Worm (Caenorhabditis elegans) whole organism, L3 larva: ENCODE measurements around the gene H41C03.3.

Experiments
- R02D3.7 ChIP-seq: fragments of 150-350 bp; optimal IDR thresholded peaks from 2 replicates; lab custom pipeline; 2014; ENCODE audit warnings: missing biosample characterization, missing genetic modification characterization
- ZK546.5 ChIP-seq: sonication (generic microtip); optimal IDR thresholded peaks from 2 replicates; lab custom pipeline; 2017; ENCODE audit warnings: missing biosample characterization, missing genetic modification characterization
- aly-2 ChIP-seq: fragments of 150-350 bp; optimal IDR thresholded peaks from 2 replicates; lab custom pipeline; 2014; ENCODE audit warnings: missing biosample characterization, missing genetic modification characterization
- ama-1 ChIP-seq: fragments of 150-350 bp; optimal IDR thresholded peaks from 2 replicates; lab custom pipeline; 2018
- ceh-28 ChIP-seq: fragments of 150-350 bp; optimal IDR thresholded peaks from 2 replicates; lab custom pipeline; 2014; ENCODE audit warnings: missing biosample characterization, missing genetic modification reagents, missing genetic modification characterization
- ceh-82 ChIP-seq: fragments of 150-350 bp; optimal IDR thresholded peaks from 2 replicates; lab custom pipeline; 2014; ENCODE audit warnings: missing biosample characterization, missing genetic modification characterization
- ceh-9 ChIP-seq: sonication (generic microtip); optimal IDR thresholded peaks from 2 replicates; lab custom pipeline; 2018; ENCODE audit warnings: missing biosample characterization, missing genetic modification characterization
- egl-27 ChIP-seq: sonication (generic microtip); optimal IDR thresholded peaks from 4 replicates; lab custom pipeline; 2017; ENCODE audit warnings: missing biosample characterization, missing genetic modification reagents, missing genetic modification characterization
- egl-5 ChIP-seq: fragments of 150-350 bp; optimal IDR thresholded peaks from 2 replicates; lab custom pipeline; 2017; ENCODE audit warnings: missing biosample characterization, missing genetic modification reagents, missing genetic modification characterization, inconsistent platforms
- elt-1 ChIP-seq: fragments of 150-350 bp; optimal IDR thresholded peaks from 2 replicates; lab custom pipeline; 2014; ENCODE audit warnings: missing biosample characterization, missing genetic modification characterization
- elt-2 ChIP-seq: sonication (generic microtip); optimal IDR thresholded peaks from 2 replicates; lab custom pipeline; 2016; ENCODE audit warnings: missing genetic modification reagents, mild to moderate bottlenecking, missing genetic modification characterization, missing compliant biosample characterization
- elt-3 ChIP-seq, 3 experiments: fragments of 150-350 bp in 1 of 3; sonication (generic microtip) in 2 of 3; optimal IDR thresholded peaks; 2 replicates in 2 of 3; 4 replicates in 1 of 3; lab custom pipeline; 2014 to 2017; ENCODE audit warnings: missing biosample characterization in 3 of 3, missing genetic modification characterization in 3 of 3
- eor-1 ChIP-seq, 2 experiments: fragments of 150-350 bp; optimal IDR thresholded peaks; 2 replicates each; lab custom pipeline; 2014 to 2018; ENCODE audit warnings: missing biosample characterization in 2 of 2, missing genetic modification characterization in 2 of 2
- fkh-2 ChIP-seq: fragments of 150-350 bp; optimal IDR thresholded peaks from 2 replicates; lab custom pipeline; 2014; ENCODE audit warnings: missing biosample characterization, missing genetic modification reagents, missing genetic modification characterization
- fos-1 ChIP-seq: fragments of 150-350 bp; optimal IDR thresholded peaks from 2 replicates; lab custom pipeline; 2014; ENCODE audit warnings: missing biosample characterization, missing genetic modification characterization
- hmg-11 ChIP-seq: sonication (generic microtip); optimal IDR thresholded peaks from 2 replicates; lab custom pipeline; 2016; ENCODE audit warnings: missing genetic modification characterization, missing compliant biosample characterization
- lin-15B ChIP-seq: fragments of 150-350 bp; optimal IDR thresholded peaks from 2 replicates; lab custom pipeline; 2014; ENCODE audit warnings: missing biosample characterization, missing genetic modification characterization
- lin-39 ChIP-seq: fragments of 150-350 bp; optimal IDR thresholded peaks from 2 replicates; lab custom pipeline; 2018; ENCODE audit warnings: missing biosample characterization, missing genetic modification reagents, missing genetic modification characterization
- lsy-12 ChIP-seq: sonication (generic microtip); optimal IDR thresholded peaks from 2 replicates; lab custom pipeline; 2016; ENCODE audit warnings: mild to moderate bottlenecking, missing genetic modification characterization, missing compliant biosample characterization
- mml-1 ChIP-seq: fragments of 150-350 bp; sonication (generic microtip); optimal IDR thresholded peaks from 3 replicates; lab custom pipeline; 2014; ENCODE audit warnings: missing biosample characterization, missing genetic modification characterization
- nfya-1 ChIP-seq: sonication (generic microtip); optimal IDR thresholded peaks from 2 replicates; lab custom pipeline; 2017; ENCODE audit warnings: missing genetic modification characterization, mild to moderate bottlenecking, missing compliant biosample characterization, antibody characterized with exemption, moderate library complexity; ENCODE audit not compliant: insufficient read depth
- nhr-11 ChIP-seq: fragments of 150-350 bp; optimal IDR thresholded peaks from 2 replicates; lab custom pipeline; 2014; ENCODE audit warnings: missing biosample characterization, missing genetic modification characterization
- nhr-12 ChIP-seq: fragments of 150-350 bp; optimal IDR thresholded peaks from 2 replicates; lab custom pipeline; 2014; ENCODE audit warnings: missing biosample characterization, missing genetic modification characterization
- nhr-23 ChIP-seq: fragments of 150-350 bp; optimal IDR thresholded peaks from 2 replicates; lab custom pipeline; 2014; ENCODE audit warnings: missing biosample characterization, missing genetic modification reagents, missing genetic modification characterization
- nhr-237 ChIP-seq: fragments of 150-350 bp; optimal IDR thresholded peaks from 2 replicates; lab custom pipeline; 2014; ENCODE audit warnings: missing biosample characterization, missing genetic modification characterization
- nhr-25 ChIP-seq: sonication (generic microtip); optimal IDR thresholded peaks from 2 replicates; lab custom pipeline; 2017; ENCODE audit warnings: missing biosample characterization, missing genetic modification characterization
- nhr-67 ChIP-seq: fragments of 150-350 bp; optimal IDR thresholded peaks from 2 replicates; lab custom pipeline; 2014; ENCODE audit warnings: missing biosample characterization, missing genetic modification characterization
- nhr-76 ChIP-seq: fragments of 150-350 bp; sonication (generic microtip); optimal IDR thresholded peaks from 5 replicates; lab custom pipeline; 2014; ENCODE audit warnings: missing biosample characterization, missing genetic modification characterization
- nhr-77 ChIP-seq: fragments of 150-350 bp; optimal IDR thresholded peaks from 2 replicates; lab custom pipeline; 2014; ENCODE audit warnings: missing biosample characterization, missing genetic modification characterization
- pha-4 ChIP-seq: fragments of 150-350 bp; optimal IDR thresholded peaks from 2 replicates; lab custom pipeline; 2014; ENCODE audit warnings: missing biosample characterization, missing genetic modification reagents, missing genetic modification characterization
- pqm-1 ChIP-seq: fragments of 150-350 bp; optimal IDR thresholded peaks from 2 replicates; lab custom pipeline; 2017; ENCODE audit warnings: missing biosample characterization, missing genetic modification characterization, inconsistent platforms
- sea-2 ChIP-seq: fragments of 150-350 bp; sonication (generic microtip); optimal IDR thresholded peaks from 4 replicates; lab custom pipeline; 2014; ENCODE audit warnings: missing biosample characterization, missing genetic modification reagents, missing genetic modification characterization
- skn-1 ChIP-seq: fragments of 150-350 bp; optimal IDR thresholded peaks from 2 replicates; lab custom pipeline; 2014; ENCODE audit warnings: missing biosample characterization, missing genetic modification characterization
- snpc-4 ChIP-seq: fragments of 150-350 bp; optimal IDR thresholded peaks from 2 replicates; lab custom pipeline; 2014; ENCODE audit warnings: missing biosample characterization, missing genetic modification characterization
- tbx-2 ChIP-seq: sonication (generic microtip); optimal IDR thresholded peaks from 2 replicates; lab custom pipeline; 2016; ENCODE audit warnings: mild to moderate bottlenecking, missing genetic modification characterization, missing compliant biosample characterization
- unc-39 ChIP-seq: sonication (generic microtip); optimal IDR thresholded peaks from 4 replicates; lab custom pipeline; 2017; ENCODE audit warnings: missing biosample characterization, missing genetic modification characterization
- unc-62 ChIP-seq: fragments of 150-350 bp; sonication (generic microtip); optimal IDR thresholded peaks from 4 replicates; lab custom pipeline; 2014; ENCODE audit warnings: missing biosample characterization, missing genetic modification reagents, missing genetic modification characterization
- zag-1 ChIP-seq: fragments of 150-350 bp; optimal IDR thresholded peaks from 2 replicates; lab custom pipeline; 2014; ENCODE audit warnings: missing biosample characterization, missing genetic modification characterization
- ztf-11 ChIP-seq: fragments of 150-350 bp; optimal IDR thresholded peaks from 2 replicates; lab custom pipeline; 2014; ENCODE audit warnings: missing biosample characterization, missing genetic modification characterization

The H41C03.3 gene

ce11 chrII:5873564-5874070 is 28.0 kb downstream of the H41C03.3 start, which contains the start of gene tex-2:
TSS of gene tex-2 (minus strand) at chrII:5873614.
- TF ChIP-seq egl-5 (tag; lab: Kevin White, UChicago) (no peak), ZK546.5 (tag; lab: Kevin White, UChicago) (no peak), nhr-237 (tag; lab: Kevin White, UChicago) (no peak), nhr-11 (tag; lab: Kevin White, UChicago) (no peak), snpc-4 (tag; lab: Kevin White, UChicago) (no peak), nfya-1 (peak; percentile 28), lsy-12 (no peak), skn-1 (tag; lab: Kevin White, UChicago) (no peak), ceh-9 (tag; lab: Kevin White, UChicago) (no peak), lin-15B (tag; lab: Kevin White, UChicago) (peak; percentile 47), eor-1 (tag; optimal IDR thresholded peaks at IDR 0.05; lab: Kevin White, UChicago) (no peak), ceh-82 (tag; lab: Kevin White, UChicago) (no peak), aly-2 (tag; lab: Kevin White, UChicago) (no peak), egl-27 (tag; lab: Kevin White, UChicago) (no peak), nhr-25 (tag; lab: Kevin White, UChicago) (no peak), pqm-1 (peak; percentile 34), elt-2 (tag; lab: Kevin White, UChicago) (peak; percentile 93), zag-1 (no peak), nhr-12 (tag; lab: Kevin White, UChicago) (no peak), lin-39 (tag; lab: Kevin White, UChicago) (peak; percentile 46), nhr-23 (tag; lab: Kevin White, UChicago) (no peak), elt-1 (tag; lab: Kevin White, UChicago) (no peak), unc-39 (no peak), nhr-76 (tag; lab: Kevin White, UChicago) (no peak), hmg-11 (no peak), mml-1 (tag; lab: Kevin White, UChicago) (no peak), ama-1 (lab: Kevin White, UChicago) (peak; percentile 40), elt-3 (tag; optimal IDR thresholded peaks at IDR 0.05; lab: Kevin White, UChicago) (no peak), fkh-2 (tag; lab: Kevin White, UChicago) (no peak), pha-4 (peak; percentile 35), unc-62 (GFP tag; lab: Kevin White, UChicago) (no peak), ztf-11 (tag; lab: Kevin White, UChicago) (no peak), fos-1 (tag; lab: Kevin White, UChicago) (no peak), sea-2 (GFP tag; lab: Kevin White, UChicago) (no peak), nhr-77 (no peak), tbx-2 (no peak)

- no peak for TF ChIP-seq ceh-28 (tag; lab: Kevin White, UChicago)
- TF ChIP-seq nhr-23 (tag; lab: Kevin White, UChicago): peak; percentile 34
- no peak for TF ChIP-seq R02D3.7 (tag; lab: Kevin White, UChicago)
- TF ChIP-seq nhr-25 (tag; lab: Kevin White, UChicago): no peak
- TF ChIP-seq ceh-9 (tag; lab: Kevin White, UChicago): no peak
- TF ChIP-seq skn-1 (tag; lab: Kevin White, UChicago): no peak
- no peak for TF ChIP-seq unc-62 (GFP tag; lab: Kevin White, UChicago)
- TF ChIP-seq pha-4: peak; percentile 88
- TF ChIP-seq, all 47 proteins: peak for 2
These were observed 28.6 kb downstream of the H41C03.3 start for ce11 chrII:5874130-5874529.

DNA sequence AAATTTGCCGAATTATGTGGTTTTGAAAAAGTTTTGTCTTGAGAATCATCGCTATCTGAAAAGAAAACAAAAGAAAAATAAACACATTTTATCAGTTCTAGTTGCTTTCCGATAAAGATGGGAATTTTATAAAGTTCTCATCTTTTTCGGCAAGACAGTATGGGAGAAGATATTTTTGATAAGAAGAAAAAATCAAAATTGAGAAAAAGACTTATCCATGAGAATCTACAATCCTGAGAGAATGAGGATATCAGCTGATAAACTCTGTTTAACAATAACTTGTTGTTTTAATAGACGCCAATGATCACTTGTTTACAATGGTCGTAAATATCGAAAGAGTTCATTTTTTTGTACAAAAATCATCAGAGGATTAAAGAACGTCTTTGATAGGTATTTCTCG is 30.5 kb downstream of the H41C03.3 start, which contains the start of gene F55C12.6:
F55C12.6 (minus strand) TSS at position 101 of the 400 bp plus-strand sequence.
- TF ChIP-seq nhr-77 (no peak), nhr-67 (tag; lab: Kevin White, UChicago) (no peak), ceh-9 (tag; lab: Kevin White, UChicago) (no peak), snpc-4 (tag; lab: Kevin White, UChicago) (no peak), nhr-11 (tag; lab: Kevin White, UChicago) (no peak)
